Worm (Caenorhabditis elegans): ENCODE measurements around the gene sre-35.
A peak's percentile ranks its signal among the peaks of the same experiment; 100 is the strongest.
"Not testable (repeated sequence)": the region's sequence is repeated elsewhere in the genome, so short reads cannot be mapped to it uniquely, and the experiment has no call there.

Gene sre-35

DNA sequence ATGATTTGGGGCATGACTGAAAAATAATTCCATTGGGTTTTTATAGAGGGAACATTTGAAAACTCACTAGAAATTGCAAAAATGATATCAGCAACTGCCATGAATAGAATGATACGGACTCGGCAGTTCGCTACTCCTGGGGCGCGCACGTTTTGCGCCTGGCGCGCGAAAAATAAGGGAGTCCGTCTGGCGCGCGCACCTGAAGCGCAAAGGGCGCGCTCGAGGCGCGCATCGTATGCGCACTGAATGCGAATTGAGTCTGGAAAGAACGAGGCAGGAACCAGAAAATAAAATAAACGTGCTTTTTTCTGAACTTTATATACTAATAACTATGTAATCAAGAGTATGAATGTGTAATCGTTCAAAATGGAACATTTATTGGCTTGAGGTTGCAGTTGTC is 11.5 kb downstream of the sre-35 start, which contains the start of gene Y57A10C.10:
TSS of gene Y57A10C.10 (minus strand) at position 101 of the 400 bp plus-strand sequence.
- not testable (repeated sequence) for TF ChIP-seq mec-3 (tag; optimal IDR thresholded peaks at IDR 0.05; ENCODE audit: borderline replicate concordance); pax-1 (tag; optimal IDR thresholded peaks at IDR 0.05); ama-1 (optimal IDR thresholded peaks at IDR 0.05)

- TF ChIP-seq ceh-2 (tag; optimal IDR thresholded peaks at IDR 0.05) (no peak), ceh-14 (tag; optimal IDR thresholded peaks at IDR 0.05) (peak; percentile 39)
These were observed 14.2 kb downstream of the sre-35 start, which contains the start of gene Y57A10C.9 for ce11 chrII:12438441-12438840. Gene Y57A10C.9, minus strand, starts transcription at chrII:12438541.

DNA sequence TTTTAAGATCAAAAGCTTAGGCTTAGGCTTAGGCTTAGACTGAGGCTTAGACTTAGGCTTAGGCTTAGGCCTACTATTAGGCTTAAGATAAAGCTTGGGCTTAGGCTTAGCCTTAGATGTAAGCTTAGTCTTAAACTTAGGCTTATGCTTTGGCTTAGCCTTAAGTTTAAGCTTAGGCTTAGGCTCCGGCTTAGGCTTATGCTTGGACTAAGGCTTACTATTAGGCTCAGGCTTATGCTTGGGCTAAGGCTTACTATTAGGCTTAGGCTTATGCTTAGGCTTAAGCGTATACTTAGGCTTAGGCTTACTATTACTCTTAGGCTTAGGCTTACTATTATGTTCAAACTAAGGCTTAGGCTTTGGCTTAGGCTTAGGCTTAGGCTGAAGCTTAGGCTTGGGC is 15.9 kb downstream of the sre-35 start:
- TF ChIP-seq sox-2 (GFP tag; IDR thresholded peaks at IDR 0.05) (no peak), dve-1 (tag; optimal IDR thresholded peaks at IDR 0.05) (peak; percentile 70), pax-1 (tag; optimal IDR thresholded peaks at IDR 0.05) (no peak)

ce11 chrII:12435202-12435872 is 17.3 kb downstream of the sre-35 start:
- TF ChIP-seq hlh-30 (tag; optimal IDR thresholded peaks at IDR 0.05; ENCODE audit: insufficient read depth) (no peak), nhr-11 (tag; optimal IDR thresholded peaks at IDR 0.05) (no peak), mec-3 (tag; optimal IDR thresholded peaks at IDR 0.05; ENCODE audit: borderline replicate concordance) (no peak), pat-9 (tag; optimal IDR thresholded peaks at IDR 0.05) (no peak), sox-2 (GFP tag; IDR thresholded peaks at IDR 0.05) (no peak), hlh-15 (tag; optimal IDR thresholded peaks at IDR 0.05) (no peak), C38D4.7 (GFP tag; optimal IDR thresholded peaks at IDR 0.05) (no peak), tbx-2 (tag; optimal IDR thresholded peaks at IDR 0.05) (no peak), fkh-10 (GFP tag; optimal IDR thresholded peaks at IDR 0.05) (no peak), ama-1 (optimal IDR thresholded peaks at IDR 0.05) (no peak), madf-2 (tag; optimal IDR thresholded peaks at IDR 0.05) (no peak), npax-4 (tag; optimal IDR thresholded peaks at IDR 0.05) (no peak), ceh-34 (tag; optimal IDR thresholded peaks at IDR 0.05) (no peak), K09A11.1 (tag; optimal IDR thresholded peaks at IDR 0.05; ENCODE audit: insufficient read depth) (no peak), pha-2 (tag; optimal IDR thresholded peaks at IDR 0.05) (no peak)

ce11 chrII:12432356-12432755 is 20.3 kb downstream of the sre-35 start, which contains the start of gene dct-12:
Gene dct-12, minus strand, starts transcription at chrII:12432456.
- TF ChIP-seq ama-1 (optimal IDR thresholded peaks at IDR 0.05), result no peak
- TF ChIP-seq hlh-13 (GFP tag; optimal IDR thresholded peaks at IDR 0.05), result no peak
- no peak for TF ChIP-seq unc-3 (GFP tag; conservative IDR thresholded peaks at IDR 0.05)
- TF ChIP-seq unc-3 (tag; optimal IDR thresholded peaks at IDR 0.05), result no peak
- no peak for TF ChIP-seq unc-42 (tag; optimal IDR thresholded peaks at IDR 0.05)
- no peak for TF ChIP-seq K09A11.1 (tag; optimal IDR thresholded peaks at IDR 0.05; ENCODE audit: insufficient read depth)
- TF ChIP-seq lim-6 (tag; optimal IDR thresholded peaks at IDR 0.05), result no peak
- no peak for TF ChIP-seq fkh-6 (tag; optimal IDR thresholded peaks at IDR 0.05)
- no peak for TF ChIP-seq ttx-3 (tag; optimal IDR thresholded peaks at IDR 0.05)
- TF ChIP-seq Y22D7AL.16 (tag; optimal IDR thresholded peaks at IDR 0.05), result no peak
- no peak for TF ChIP-seq hlh-8 (tag; optimal IDR thresholded peaks at IDR 0.05)
- no peak for TF ChIP-seq pat-9 (tag; optimal IDR thresholded peaks at IDR 0.05)
- no peak for TF ChIP-seq nfya-1 (tag; optimal IDR thresholded peaks at IDR 0.05)
- TF ChIP-seq C38D4.7 (GFP tag; optimal IDR thresholded peaks at IDR 0.05), result no peak
- TF ChIP-seq eyg-1 (tag; optimal IDR thresholded peaks at IDR 0.05), result no peak
- TF ChIP-seq lin-11 (tag; optimal IDR thresholded peaks at IDR 0.05), result no peak
- TF ChIP-seq ceh-19 (GFP tag; optimal IDR thresholded peaks at IDR 0.05), result no peak
